Fruit fly (Drosophila melanogaster) whole organism, embryonic: Measurements from ENCODE around the gene CG14286.

Experiments used
- Abd-B ChIP-seq: fragments of 200-800 bp; sonication (Bioruptor generic); optimal IDR thresholded peaks from 2 replicates; lab custom pipeline; 2018; ENCODE audit warnings: missing biosample characterization, mild to moderate bottlenecking, missing genetic modification characterization, moderate library complexity
- Blimp-1 ChIP-seq: fragments of 200-800 bp; sonication (Bioruptor generic); optimal IDR thresholded peaks from 3 replicates; lab custom pipeline; 2018; ENCODE audit warnings: missing biosample characterization, missing genetic modification characterization, mild to moderate bottlenecking, moderate library complexity, missing genetic modification reagents
- CG10267 ChIP-seq: fragments of 200-800 bp; sonication (Bioruptor generic); optimal IDR thresholded peaks from 2 replicates; lab custom pipeline; 2018; ENCODE audit warnings: missing biosample characterization, mild to moderate bottlenecking, missing genetic modification characterization, moderate library complexity
- CG11085 ChIP-seq: fragments of 200-800 bp; sonication (Bioruptor generic); IDR thresholded peaks from 2 replicates; pipeline ENCODE4 v1.3.6; 2022; ENCODE audit warnings: missing biosample characterization, missing genetic modification characterization
- CG11504 ChIP-seq: fragments of 200-800 bp; sonication (Bioruptor generic); optimal IDR thresholded peaks from 3 replicates; lab custom pipeline; 2019; ENCODE audit warnings: missing biosample characterization, mild to moderate bottlenecking, missing genetic modification characterization, moderate library complexity
- CG13424 ChIP-seq: fragments of 200-800 bp; sonication (Bioruptor generic); optimal IDR thresholded peaks from 2 replicates; lab custom pipeline; 2019; ENCODE audit warnings: missing biosample characterization, mild to moderate bottlenecking, missing genetic modification characterization, moderate library complexity
- CG13775 ChIP-seq: fragments of 200-800 bp; sonication (Bioruptor generic); optimal IDR thresholded peaks from 3 replicates; lab custom pipeline; 2017; ENCODE audit warnings: missing biosample characterization, mild to moderate bottlenecking, missing genetic modification characterization
- CG15479 ChIP-seq: fragments of 200-800 bp; sonication (Bioruptor generic); optimal IDR thresholded peaks from 3 replicates; lab custom pipeline; 2019; ENCODE audit warnings: missing biosample characterization, mild to moderate bottlenecking, missing genetic modification characterization, moderate library complexity
- CG17829 ChIP-seq: fragments of 200-800 bp; optimal IDR thresholded peaks from 2 replicates; lab custom pipeline; 2019; ENCODE audit warnings: missing biosample characterization, mild to moderate bottlenecking, missing genetic modification characterization, moderate library complexity
- CG2712 ChIP-seq: fragments of 200-800 bp; optimal IDR thresholded peaks from 3 replicates; lab custom pipeline; 2019; ENCODE audit warnings: missing biosample characterization, mild to moderate bottlenecking, missing genetic modification characterization, moderate library complexity
- CG3065 ChIP-seq: fragments of 200-800 bp; sonication (Bioruptor generic); optimal IDR thresholded peaks from 2 replicates; lab custom pipeline; 2016; ENCODE audit warnings: missing biosample characterization, missing genetic modification characterization
- CG33557 ChIP-seq: fragments of 200-800 bp; sonication (Bioruptor generic); optimal IDR thresholded peaks from 2 replicates; lab custom pipeline; 2019; ENCODE audit warnings: missing biosample characterization, mild to moderate bottlenecking, missing genetic modification characterization, moderate library complexity
- CG3847 ChIP-seq: fragments of 200-800 bp; sonication (Bioruptor generic); IDR thresholded peaks from 2 replicates; pipeline ENCODE4 v1.3.6; 2022; ENCODE audit warnings: missing biosample characterization, missing genetic modification characterization
- CG5245 ChIP-seq: fragments of 200-800 bp; sonication (Bioruptor generic); optimal IDR thresholded peaks from 3 replicates; lab custom pipeline; 2016; ENCODE audit warnings: missing biosample characterization, missing genetic modification characterization
- CG6813 ChIP-seq: fragments of 200-800 bp; sonication (Bioruptor generic); optimal IDR thresholded peaks from 2 replicates; lab custom pipeline; 2017; ENCODE audit warnings: missing biosample characterization, missing genetic modification characterization, mild to moderate bottlenecking, moderate library complexity, missing genetic modification reagents
- CG8290 ChIP-seq, 3 experiments: fragments of 200-800 bp; sonication (Bioruptor generic); optimal IDR thresholded peaks; 2 replicates each; lab custom pipeline; 2016 to 2019; ENCODE audit warnings: missing biosample characterization in 3 of 3, missing genetic modification characterization in 3 of 3, mild to moderate bottlenecking in 2 of 3, moderate library complexity in 1 of 3
- CG8924 ChIP-seq: fragments of 200-800 bp; optimal IDR thresholded peaks from 3 replicates; lab custom pipeline; 2019; ENCODE audit warnings: missing biosample characterization, mild to moderate bottlenecking, missing genetic modification characterization, moderate library complexity
- CG9609 ChIP-seq: fragments of 200-800 bp; sonication (Bioruptor generic); optimal IDR thresholded peaks from 3 replicates; lab custom pipeline; 2016; ENCODE audit warnings: missing biosample characterization, missing genetic modification characterization
- CG9932 ChIP-seq: fragments of 200-800 bp; sonication (Bioruptor generic); IDR thresholded peaks from 2 replicates; pipeline ENCODE4 v1.3.6; 2022; ENCODE audit warnings: missing biosample characterization, missing genetic modification characterization
- CTCF ChIP-seq: fragments of 200-800 bp; sonication (Bioruptor generic); optimal IDR thresholded peaks from 2 replicates; lab custom pipeline; 2017; ENCODE audit warnings: missing biosample characterization, mild to moderate bottlenecking, missing genetic modification characterization, moderate library complexity
- Chrac-16 ChIP-seq: fragments of 200-800 bp; sonication (Bioruptor generic); optimal IDR thresholded peaks from 3 replicates; lab custom pipeline; 2016; ENCODE audit warnings: missing biosample characterization, missing genetic modification characterization
- Dbx ChIP-seq: fragments of 200-800 bp; sonication (Bioruptor generic); IDR thresholded peaks from 3 replicates; pipeline ENCODE4 v1.3.6; 2022; ENCODE audit warnings: missing biosample characterization, missing genetic modification characterization
- Lhr ChIP-seq: fragments of 200-800 bp; sonication (Bioruptor generic); optimal IDR thresholded peaks from 3 replicates; lab custom pipeline; 2017; ENCODE audit warnings: mild to moderate bottlenecking, missing biosample characterization, missing genetic modification reagents, missing genetic modification characterization
- Meics ChIP-seq: fragments of 200-800 bp; sonication (Bioruptor generic); optimal IDR thresholded peaks from 2 replicates; lab custom pipeline; 2017; ENCODE audit warnings: missing biosample characterization, mild to moderate bottlenecking, missing genetic modification characterization
- Mrtf ChIP-seq: fragments of 200-800 bp; sonication (Bioruptor generic); IDR thresholded peaks from 3 replicates; pipeline ENCODE4 v1.3.6; 2022; ENCODE audit warnings: missing biosample characterization, missing genetic modification characterization
- Nf-YA ChIP-seq: fragments of 200-800 bp; sonication (Bioruptor generic); IDR thresholded peaks from 2 replicates; pipeline ENCODE4 v1.3.6; 2022; ENCODE audit warnings: missing biosample characterization, missing genetic modification characterization
- Nf-YC ChIP-seq: fragments of 200-800 bp; optimal IDR thresholded peaks from 3 replicates; lab custom pipeline; 2019; ENCODE audit warnings: missing biosample characterization, mild to moderate bottlenecking, missing genetic modification characterization, moderate library complexity
- NfI ChIP-seq: fragments of 200-800 bp; sonication (Bioruptor generic); optimal IDR thresholded peaks from 3 replicates; lab custom pipeline; 2018; ENCODE audit warnings: missing biosample characterization, mild to moderate bottlenecking, missing genetic modification characterization, moderate library complexity
- Six4 ChIP-seq: fragments of 200-800 bp; sonication (Bioruptor generic); optimal IDR thresholded peaks from 2 replicates; lab custom pipeline; 2016; ENCODE audit warnings: missing biosample characterization, missing genetic modification characterization
- Spps ChIP-seq: fragments of 200-800 bp; sonication (Bioruptor generic); optimal IDR thresholded peaks from 2 replicates; lab custom pipeline; 2018; ENCODE audit warnings: missing biosample characterization, mild to moderate bottlenecking, missing genetic modification characterization
- Ssrp ChIP-seq: fragments of 200-800 bp; sonication (Bioruptor generic); optimal IDR thresholded peaks from 2 replicates; lab custom pipeline; 2018; ENCODE audit warnings: missing biosample characterization, mild to moderate bottlenecking, missing genetic modification characterization, moderate library complexity
- az2 ChIP-seq: fragments of 200-800 bp; sonication (Bioruptor generic); optimal IDR thresholded peaks from 3 replicates; lab custom pipeline; 2016; ENCODE audit warnings: missing biosample characterization, missing genetic modification characterization
- corto ChIP-seq: fragments of 200-800 bp; sonication (Bioruptor generic); optimal IDR thresholded peaks from 2 replicates; lab custom pipeline; 2016; ENCODE audit warnings: missing biosample characterization, mild to moderate bottlenecking, missing genetic modification characterization, moderate library complexity
- crol ChIP-seq: fragments of 200-800 bp; sonication (Bioruptor generic); IDR thresholded peaks from 2 replicates; pipeline ENCODE4 v1.3.6; 2022; ENCODE audit warnings: missing biosample characterization, missing genetic modification characterization
- dati ChIP-seq: fragments of 200-800 bp; sonication (Bioruptor generic); IDR thresholded peaks from 2 replicates; pipeline ENCODE4 v1.3.6; 2022; ENCODE audit warnings: missing biosample characterization, missing genetic modification characterization
- fd3F ChIP-seq: fragments of 200-800 bp; sonication (Bioruptor generic); optimal IDR thresholded peaks from 2 replicates; lab custom pipeline; 2018; ENCODE audit warnings: missing biosample characterization, mild to moderate bottlenecking, missing genetic modification characterization, moderate library complexity
- gem ChIP-seq: fragments of 200-800 bp; sonication (Bioruptor generic); optimal IDR thresholded peaks from 2 replicates; lab custom pipeline; 2019; ENCODE audit warnings: missing biosample characterization, mild to moderate bottlenecking, missing genetic modification characterization, moderate library complexity
- gfzf ChIP-seq: fragments of 200-800 bp; sonication (Bioruptor generic); optimal IDR thresholded peaks from 2 replicates; lab custom pipeline; 2016; ENCODE audit warnings: missing biosample characterization, mild to moderate bottlenecking, missing genetic modification characterization, moderate library complexity
- kah ChIP-seq: fragments of 200-800 bp; sonication (Bioruptor generic); optimal IDR thresholded peaks from 2 replicates; lab custom pipeline; 2018; ENCODE audit warnings: missing biosample characterization, mild to moderate bottlenecking, missing genetic modification characterization
- nerfin-1 ChIP-seq: fragments of 200-800 bp; sonication (Bioruptor generic); optimal IDR thresholded peaks from 3 replicates; lab custom pipeline; 2019; ENCODE audit warnings: missing biosample characterization, mild to moderate bottlenecking, missing genetic modification characterization, moderate library complexity
- pan ChIP-seq, 4 experiments: fragments of >200 bp in 3 of 4; fragments of 200-800 bp in 1 of 4; sonication (Bioruptor generic) in 1 of 4; optimal IDR thresholded peaks in 3 of 4; IDR thresholded peaks in 1 of 4; 2 replicates each; pipeline versions ENCODE4 v1.3.6 to Lab custom; 2017 to 2022; ENCODE audit warnings: missing biosample characterization in 2 of 4, missing genetic modification characterization in 2 of 4, mixed read lengths in 1 of 4
- pnt ChIP-seq: fragments of 200-800 bp; sonication (Bioruptor generic); optimal IDR thresholded peaks from 3 replicates; lab custom pipeline; 2016; ENCODE audit warnings: missing biosample characterization, missing genetic modification characterization
- prd ChIP-seq, 3 experiments: fragments of >200 bp in 2 of 3; fragments of 200-800 bp in 1 of 3; sonication (Bioruptor generic) in 1 of 3; optimal IDR thresholded peaks in 2 of 3; IDR thresholded peaks in 1 of 3; 2 replicates in 2 of 3; 3 replicates in 1 of 3; pipeline versions ENCODE4 v1.3.6 to Lab custom; 2017 to 2022; ENCODE audit warnings: missing biosample characterization in 1 of 3, missing genetic modification characterization in 1 of 3
- pum ChIP-seq: fragments of 200-800 bp; sonication (Bioruptor generic); optimal IDR thresholded peaks from 2 replicates; lab custom pipeline; 2016; ENCODE audit warnings: missing biosample characterization, missing genetic modification characterization
- sd ChIP-seq: fragments of 200-800 bp; sonication (Bioruptor generic); optimal IDR thresholded peaks from 3 replicates; lab custom pipeline; 2018; ENCODE audit warnings: missing biosample characterization, mild to moderate bottlenecking, missing genetic modification characterization, moderate library complexity
- twi ChIP-seq: fragments of 200-800 bp; optimal IDR thresholded peaks from 2 replicates; lab custom pipeline; 2019; ENCODE audit warnings: missing biosample characterization, mild to moderate bottlenecking, missing genetic modification characterization, moderate library complexity

CG14286 gene

dm6 chr3R:19031210-19031609 lies 7.3 kb downstream of the CG14286 start, which contains the start of the genes Prp18 and CG6013 (continued):
- peak; percentile 60 for TF ChIP-seq CG13775 (GFP tag; lab: Kevin White, UChicago)
- TF ChIP-seq CG11504 (tag; lab: Kevin White, UChicago), result peak; percentile 81
- peak; percentile 89 for TF ChIP-seq sd (tag; lab: Kevin White, UChicago)
- peak; percentile 67 for TF ChIP-seq CG9932 (GFP tag; lab: Robert Waterston, UW)
- no peak for TF ChIP-seq CG15479 (GFP tag; lab: Kevin White, UChicago)
- no peak for TF ChIP-seq CG11085 (GFP tag; lab: Robert Waterston, UW)
- TF ChIP-seq NfI (GFP tag; lab: Kevin White, UChicago), result peak; percentile 12
- TF ChIP-seq twi (tag; lab: Kevin White, UChicago), result peak; percentile 56
- TF ChIP-seq nerfin-1, result peak; percentile 66
- peak; percentile 66 for TF ChIP-seq Nf-YC (tag; lab: Kevin White, UChicago)
- peak; percentile 60 for TF ChIP-seq Meics (GFP tag; lab: Kevin White, UChicago)
- peak; percentile 5 for TF ChIP-seq CG3065
- peak; percentile 61 for TF ChIP-seq gfzf (GFP tag; lab: Kevin White, UChicago)
- 0 out of 2 replicates have a peak, but pooled peaks have one; percentile 34 for TF ChIP-seq CG3847
- TF ChIP-seq dati (GFP tag; lab: Robert Waterston, UW), result no peak
- TF ChIP-seq CG5245 (GFP tag; lab: Kevin White, UChicago), result peak; percentile 4
- TF ChIP-seq pan (optimal IDR thresholded peaks at IDR 0.05; lab: Kevin White, UChicago), result no peak
- peak in 1 of 2 experiments; percentile 56 for TF ChIP-seq pan (GFP tag; optimal IDR thresholded peaks at IDR 0.05 in 1 of 2, IDR thresholded peaks at IDR 0.05 in 1 of 2)
- TF ChIP-seq CG6813 (GFP tag; lab: Kevin White, UChicago), result no peak
- peak; percentile 85 for TF ChIP-seq CG2712 (tag; lab: Kevin White, UChicago)
- peak; percentile 87 for TF ChIP-seq CG8924
- peak; percentile 83 for TF ChIP-seq CG13424 (tag; lab: Kevin White, UChicago)
- peak; percentile 25 for TF ChIP-seq Six4 (GFP tag; lab: Kevin White, UChicago)
- no peak for TF ChIP-seq Mrtf (GFP tag; lab: Robert Waterston, UW)
- peak; percentile 22 for TF ChIP-seq Spps (tag; lab: Kevin White, UChicago)
- peak; percentile 12 for TF ChIP-seq kah
- TF ChIP-seq CG17829 (tag; lab: Kevin White, UChicago), result peak; percentile 78
- no peak for TF ChIP-seq pnt (GFP tag; lab: Kevin White, UChicago)
- peak; percentile 80 for TF ChIP-seq Abd-B
- no peak for TF ChIP-seq crol (GFP tag; lab: Robert Waterston, UW)
- TF ChIP-seq Chrac-16, result peak; percentile 51
- no peak for TF ChIP-seq pum
- no peak for TF ChIP-seq CG9609 (GFP tag; lab: Kevin White, UChicago)
- peak; percentile 63 for TF ChIP-seq fd3F (GFP tag; lab: Kevin White, UChicago)
- TF ChIP-seq CG8290 (GFP tag; optimal IDR thresholded peaks at IDR 0.05; lab: Kevin White, UChicago), result no peak
- TF ChIP-seq CG8290 (tag; optimal IDR thresholded peaks at IDR 0.05; lab: Kevin White, UChicago), result no peak
- TF ChIP-seq corto, result no peak
- TF ChIP-seq prd (optimal IDR thresholded peaks at IDR 0.05; lab: Kevin White, UChicago), result no peak
- TF ChIP-seq prd (GFP tag; IDR thresholded peaks at IDR 0.05; lab: Robert Waterston, UW), result peak; percentile 40; the same call in 1 of the 3 replicates
- peak; percentile 86 for TF ChIP-seq gem (tag; lab: Kevin White, UChicago)
- TF ChIP-seq Blimp-1, result peak; percentile 61
- peak; percentile 44 for TF ChIP-seq Lhr (GFP tag; lab: Kevin White, UChicago)
- 0 out of 3 replicates have a peak, but pooled peaks have one; percentile 22 for TF ChIP-seq Dbx (GFP tag; lab: Robert Waterston, UW)
- TF ChIP-seq CTCF (GFP tag; lab: Kevin White, UChicago), result no peak
- TF ChIP-seq CG10267 (tag; lab: Kevin White, UChicago), result peak; percentile 74
- TF ChIP-seq az2, result peak; percentile 21
- TF ChIP-seq CG33557 (GFP tag; lab: Kevin White, UChicago), result peak; percentile 70
- peak; percentile 57 for TF ChIP-seq Ssrp (tag; lab: Kevin White, UChicago)
- TF ChIP-seq Nf-YA (GFP tag; lab: Robert Waterston, UW), result no peak
